Worm (Caenorhabditis elegans) whole organism, midembryonic: Measurements from ENCODE around the gene C04G6.2.

Experiments used
- T22C8.4 ChIP-seq: fragments of 200-800 bp; sonication (Bioruptor generic); IDR thresholded peaks from 2 replicates; pipeline ENCODE4 v1.3.6; 2022; ENCODE audit warnings: missing genetic modification characterization, missing compliant biosample characterization
- cog-1 ChIP-seq: sonication (generic microtip); optimal IDR thresholded peaks from 2 replicates; lab custom pipeline; 2016; ENCODE audit warnings: missing genetic modification characterization, missing compliant biosample characterization
- flt-1 ChIP-seq: fragments of 200-800 bp; sonication (Bioruptor generic); IDR thresholded peaks from 2 replicates; pipeline ENCODE4 v1.3.6; 2022; ENCODE audit warnings: missing genetic modification characterization, missing compliant biosample characterization
- klf-2 ChIP-seq: fragments of 200-800 bp; sonication (Bioruptor generic); conservative IDR thresholded peaks from 2 replicates; pipeline ENCODE4 v1.3.6; 2022; ENCODE audit warnings: missing genetic modification reagents, missing genetic modification characterization, missing compliant biosample characterization
- med-1 ChIP-seq: sonication (generic microtip); optimal IDR thresholded peaks from 2 replicates; lab custom pipeline; 2017; ENCODE audit warnings: missing genetic modification characterization, mild to moderate bottlenecking, missing compliant biosample characterization, antibody characterized with exemption, missing genetic modification reagents; ENCODE audit not compliant: insufficient read depth
- ref-1 ChIP-seq: fragments of 200-800 bp; sonication (Bioruptor generic); conservative IDR thresholded peaks from 2 replicates; pipeline ENCODE4 v1.3.6; 2022; ENCODE audit warnings: missing genetic modification reagents, missing genetic modification characterization, missing compliant biosample characterization
- tab-1 ChIP-seq: fragments of 200-800 bp; sonication (Bioruptor generic); IDR thresholded peaks from 2 replicates; pipeline ENCODE4 v1.3.6; 2022; ENCODE audit warnings: missing genetic modification characterization, missing compliant biosample characterization
- ztf-23 ChIP-seq: fragments of 200-800 bp; sonication (Bioruptor generic); IDR thresholded peaks from 2 replicates; pipeline ENCODE4 v1.3.6; 2022; ENCODE audit warnings: missing genetic modification reagents, missing genetic modification characterization, missing compliant biosample characterization
- ztf-29 ChIP-seq: fragments of 200-800 bp; sonication (Bioruptor generic); IDR thresholded peaks from 2 replicates; pipeline ENCODE4 v1.3.6; 2022; ENCODE audit warnings: missing genetic modification reagents, missing genetic modification characterization, missing compliant biosample characterization

- TF ChIP-seq klf-2 (GFP tag; lab: Robert Waterston, UW): no peak
- no peak for TF ChIP-seq flt-1 (GFP tag; lab: Robert Waterston, UW)
- TF ChIP-seq tab-1 (GFP tag; lab: Robert Waterston, UW): no peak
- no peak for TF ChIP-seq ztf-23 (GFP tag; lab: Robert Waterston, UW)
- no peak for TF ChIP-seq T22C8.4 (GFP tag; lab: Robert Waterston, UW)
- no peak for TF ChIP-seq ref-1
- no peak for TF ChIP-seq ztf-29 (GFP tag; lab: Robert Waterston, UW)
- no peak for TF ChIP-seq med-1 (GFP tag; lab: Kevin White, UChicago)
- no peak for TF ChIP-seq cog-1 (tag; lab: Kevin White, UChicago)
Measured at ce11 chrII:5067927-5068326, 25.1 kb upstream of the C04G6.2 start, which contains the start of gene C27A2.8.
